Worm (Caenorhabditis elegans) whole organism, young adult: ENCODE data around the gene AC3.5.

Experiments
- B0336.3 ChIP-seq: fragments of 200-800 bp; sonication (Bioruptor generic); IDR thresholded peaks from 2 replicates; pipeline ENCODE4 v1.3.6; 2022; ENCODE audit warnings: missing genetic modification characterization, missing compliant biosample characterization
- D2030.7 ChIP-seq: fragments of 200-800 bp; sonication (Bioruptor generic); IDR thresholded peaks from 2 replicates; pipeline ENCODE4 v1.3.6; 2022; ENCODE audit warnings: missing genetic modification reagents, missing genetic modification characterization, missing compliant biosample characterization
- K11D2.4 ChIP-seq: fragments of 200-800 bp; sonication (Bioruptor generic); IDR thresholded peaks from 2 replicates; pipeline ENCODE4 v1.3.6; 2022; ENCODE audit warnings: missing genetic modification reagents, missing genetic modification characterization, missing compliant biosample characterization
- K12H6.12 ChIP-seq: fragments of 200-800 bp; sonication (Bioruptor generic); optimal IDR thresholded peaks from 2 replicates; lab custom pipeline; 2018; ENCODE audit warnings: mild to moderate bottlenecking, missing genetic modification characterization, missing compliant biosample characterization
- T07F8.4 ChIP-seq: sonication (generic microtip); optimal IDR thresholded peaks from 2 replicates; lab custom pipeline; 2016; ENCODE audit warnings: mild to moderate bottlenecking, missing genetic modification characterization, moderate library complexity, missing compliant biosample characterization
- Y53G8AR.9 ChIP-seq: fragments of 200-800 bp; sonication (Bioruptor generic); conservative IDR thresholded peaks from 2 replicates; pipeline ENCODE4 v1.3.6; 2022; ENCODE audit warnings: missing genetic modification reagents, missing genetic modification characterization, missing compliant biosample characterization
- Y95B8A.8 ChIP-seq: fragments of 200-800 bp; sonication (Bioruptor generic); IDR thresholded peaks from 2 replicates; pipeline ENCODE4 v1.3.6; 2022; ENCODE audit warnings: missing genetic modification reagents, missing genetic modification characterization, missing compliant biosample characterization
- aptf-2 ChIP-seq: fragments of 200-800 bp; sonication (Bioruptor generic); conservative IDR thresholded peaks from 2 replicates; pipeline ENCODE4 v1.3.6; 2022; ENCODE audit warnings: missing genetic modification reagents, missing genetic modification characterization, missing compliant biosample characterization
- aptf-3 ChIP-seq: fragments of 200-800 bp; sonication (Bioruptor generic); IDR thresholded peaks from 2 replicates; pipeline ENCODE4 v1.3.6; 2022; ENCODE audit warnings: missing genetic modification characterization, missing compliant biosample characterization
- athp-1 ChIP-seq: sonication (generic microtip); optimal IDR thresholded peaks from 2 replicates; lab custom pipeline; 2017; ENCODE audit warnings: mild to moderate bottlenecking, missing genetic modification characterization, missing compliant biosample characterization
- attf-5 ChIP-seq: fragments of 200-800 bp; sonication (Bioruptor generic); optimal IDR thresholded peaks from 2 replicates; lab custom pipeline; 2018; ENCODE audit warnings: mild to moderate bottlenecking, missing genetic modification characterization, missing compliant biosample characterization
- bed-2 ChIP-seq: fragments of 200-800 bp; sonication (Bioruptor generic); IDR thresholded peaks from 2 replicates; pipeline ENCODE4 v1.3.6; 2022; ENCODE audit warnings: missing genetic modification reagents, missing genetic modification characterization, missing compliant biosample characterization
- ccch-3 ChIP-seq: fragments of 200-800 bp; sonication (Bioruptor generic); optimal IDR thresholded peaks from 2 replicates; lab custom pipeline; 2018; ENCODE audit warnings: mild to moderate bottlenecking, missing genetic modification characterization, missing compliant biosample characterization
- cebp-1 ChIP-seq, 2 experiments: fragments of 200-800 bp in 1 of 2; sonication (Bioruptor generic) in 1 of 2; sonication (generic microtip) in 1 of 2; IDR thresholded peaks in 1 of 2; optimal IDR thresholded peaks in 1 of 2; 2 replicates each; pipeline versions ENCODE4 v1.3.6 to Lab custom; 2017 to 2022; ENCODE audit warnings: missing compliant biosample characterization in 2 of 2, missing genetic modification characterization in 2 of 2, mild to moderate bottlenecking in 1 of 2, missing genetic modification reagents in 1 of 2, moderate library complexity in 1 of 2
- ceh-27 ChIP-seq: fragments of 200-800 bp; sonication (Bioruptor generic); optimal IDR thresholded peaks from 2 replicates; lab custom pipeline; 2018; ENCODE audit warnings: mild to moderate bottlenecking, missing genetic modification characterization, moderate library complexity, missing compliant biosample characterization
- ceh-58 ChIP-seq: fragments of 200-800 bp; sonication (Bioruptor generic); IDR thresholded peaks from 2 replicates; pipeline ENCODE4 v1.3.6; 2022; ENCODE audit warnings: missing genetic modification characterization, missing compliant biosample characterization
- chd-7 ChIP-seq: sonication (generic microtip); optimal IDR thresholded peaks from 2 replicates; lab custom pipeline; 2016; ENCODE audit warnings: mild to moderate bottlenecking, missing genetic modification characterization, moderate library complexity, missing compliant biosample characterization
- dpl-1 ChIP-seq: fragments of 150-350 bp; optimal IDR thresholded peaks from 2 replicates; lab custom pipeline; 2014; ENCODE audit warnings: missing biosample characterization, missing genetic modification reagents, missing genetic modification characterization
- egrh-3 ChIP-seq: fragments of 200-800 bp; sonication (Bioruptor generic); IDR thresholded peaks from 2 replicates; pipeline ENCODE4 v1.3.6; 2022; ENCODE audit warnings: missing genetic modification reagents, missing genetic modification characterization, missing compliant biosample characterization
- ekl-4 ChIP-seq: fragments of 200-800 bp; sonication (Bioruptor generic); IDR thresholded peaks from 2 replicates; pipeline ENCODE4 v1.3.6; 2022; ENCODE audit warnings: missing genetic modification reagents, missing genetic modification characterization, missing compliant biosample characterization
- ets-4 ChIP-seq: fragments of 200-800 bp; sonication (Bioruptor generic); optimal IDR thresholded peaks from 2 replicates; lab custom pipeline; 2018; ENCODE audit warnings: mild to moderate bottlenecking, missing genetic modification characterization, missing compliant biosample characterization
- hlh-26 ChIP-seq: fragments of 200-800 bp; sonication (Bioruptor generic); conservative IDR thresholded peaks from 2 replicates; pipeline ENCODE4 v1.3.6; 2022; ENCODE audit warnings: missing genetic modification reagents, missing genetic modification characterization, missing compliant biosample characterization
- let-526 ChIP-seq: fragments of 200-800 bp; sonication (Bioruptor generic); IDR thresholded peaks from 2 replicates; pipeline ENCODE4 v1.3.6; 2022; ENCODE audit warnings: missing genetic modification reagents, missing genetic modification characterization, missing compliant biosample characterization
- lin-40 ChIP-seq: sonication (generic microtip); optimal IDR thresholded peaks from 2 replicates; lab custom pipeline; 2016; ENCODE audit warnings: missing genetic modification characterization, mild to moderate bottlenecking, missing compliant biosample characterization, missing genotype, missing genetic modification reagents
- lir-1 ChIP-seq: fragments of 200-800 bp; sonication (Bioruptor generic); conservative IDR thresholded peaks from 2 replicates; pipeline ENCODE4 v1.3.6; 2022; ENCODE audit warnings: missing genetic modification reagents, missing genetic modification characterization, missing compliant biosample characterization
- madf-10 ChIP-seq: sonication (generic microtip); optimal IDR thresholded peaks from 2 replicates; lab custom pipeline; 2016; ENCODE audit warnings: mild to moderate bottlenecking, missing genetic modification characterization, missing compliant biosample characterization
- madf-8 ChIP-seq: fragments of 200-800 bp; sonication (Bioruptor generic); conservative IDR thresholded peaks from 2 replicates; pipeline ENCODE4 v1.3.6; 2022; ENCODE audit warnings: missing genetic modification reagents, missing genetic modification characterization, missing compliant biosample characterization
- mcd-1 ChIP-seq: fragments of 200-800 bp; sonication (Bioruptor generic); IDR thresholded peaks from 2 replicates; pipeline ENCODE4 v1.3.6; 2022; ENCODE audit warnings: missing genetic modification reagents, missing genetic modification characterization, missing compliant biosample characterization
- mel-28 ChIP-seq: sonication (generic microtip); optimal IDR thresholded peaks from 2 replicates; lab custom pipeline; 2016; ENCODE audit warnings: borderline replicate concordance, mild to moderate bottlenecking, missing genetic modification characterization, missing compliant biosample characterization
- mes-4 ChIP-seq: sonication (generic microtip); optimal IDR thresholded peaks from 2 replicates; lab custom pipeline; 2016; ENCODE audit warnings: missing genotype, missing genetic modification characterization, missing compliant biosample characterization
- nhr-80 ChIP-seq: sonication (generic microtip); optimal IDR thresholded peaks from 2 replicates; lab custom pipeline; 2016; ENCODE audit warnings: missing genetic modification characterization, missing compliant biosample characterization
- pha-4 ChIP-seq: fragments of 150-350 bp; sonication (generic microtip); optimal IDR thresholded peaks from 2 replicates; lab custom pipeline; 2014; ENCODE audit warnings: missing biosample characterization, missing genetic modification reagents, missing genetic modification characterization
- rcor-1 ChIP-seq: fragments of 200-800 bp; sonication (Bioruptor generic); IDR thresholded peaks from 2 replicates; pipeline ENCODE4 v1.3.6; 2022; ENCODE audit warnings: missing genetic modification reagents, missing genetic modification characterization, missing compliant biosample characterization
- rec-8 ChIP-seq, 2 experiments: sonication (generic microtip); optimal IDR thresholded peaks; 2 replicates each; lab custom pipeline; 2016; ENCODE audit warnings: mild to moderate bottlenecking in 2 of 2, missing genetic modification characterization in 2 of 2, missing genetic modification reagents in 2 of 2, missing genotype in 2 of 2, missing biosample characterization in 1 of 2, missing compliant biosample characterization in 1 of 2, moderate library complexity in 1 of 2
- snpc-1.1 ChIP-seq: sonication (generic microtip); optimal IDR thresholded peaks from 2 replicates; lab custom pipeline; 2017; ENCODE audit warnings: missing genetic modification characterization, mild to moderate bottlenecking, missing compliant biosample characterization, antibody characterized with exemption, moderate library complexity, missing genotype, missing genetic modification reagents; ENCODE audit not compliant: insufficient read depth
- snpc-1.3 ChIP-seq: sonication (generic microtip); optimal IDR thresholded peaks from 2 replicates; lab custom pipeline; 2017; ENCODE audit warnings: missing genetic modification characterization, mild to moderate bottlenecking, missing compliant biosample characterization, antibody characterized with exemption, moderate library complexity, missing genotype, missing genetic modification reagents; ENCODE audit not compliant: insufficient read depth
- snpc-4 ChIP-seq, 5 experiments: fragments of 150-350 bp in 1 of 5; sonication (generic microtip) in 4 of 5; optimal IDR thresholded peaks; 2 replicates each; lab custom pipeline; 2014 to 2018; ENCODE audit warnings: missing genetic modification characterization in 5 of 5, missing biosample characterization in 3 of 5, antibody characterized with exemption in 2 of 5, mild to moderate bottlenecking in 2 of 5, missing compliant biosample characterization in 2 of 5, missing genotype in 2 of 5, moderate library complexity in 2 of 5, missing genetic modification reagents in 1 of 5
- zfh-2 ChIP-seq: fragments of 200-800 bp; sonication (Bioruptor generic); conservative IDR thresholded peaks from 2 replicates; pipeline ENCODE4 v1.3.6; 2022; ENCODE audit warnings: missing genetic modification reagents, missing genetic modification characterization, missing compliant biosample characterization
- zim-3 ChIP-seq: sonication (generic microtip); optimal IDR thresholded peaks from 2 replicates; lab custom pipeline; 2017; ENCODE audit warnings: mild to moderate bottlenecking, missing genetic modification characterization, moderate library complexity, missing compliant biosample characterization
- ztf-3 ChIP-seq: fragments of 200-800 bp; sonication (Bioruptor generic); optimal IDR thresholded peaks from 2 replicates; lab custom pipeline; 2018; ENCODE audit warnings: mild to moderate bottlenecking, missing genetic modification characterization, missing compliant biosample characterization
- ztf-6 ChIP-seq: fragments of 200-800 bp; sonication (Bioruptor generic); IDR thresholded peaks from 2 replicates; pipeline ENCODE4 v1.3.6; 2022; ENCODE audit warnings: missing genetic modification reagents, missing genetic modification characterization, missing compliant biosample characterization

Gene AC3.5

DNA sequence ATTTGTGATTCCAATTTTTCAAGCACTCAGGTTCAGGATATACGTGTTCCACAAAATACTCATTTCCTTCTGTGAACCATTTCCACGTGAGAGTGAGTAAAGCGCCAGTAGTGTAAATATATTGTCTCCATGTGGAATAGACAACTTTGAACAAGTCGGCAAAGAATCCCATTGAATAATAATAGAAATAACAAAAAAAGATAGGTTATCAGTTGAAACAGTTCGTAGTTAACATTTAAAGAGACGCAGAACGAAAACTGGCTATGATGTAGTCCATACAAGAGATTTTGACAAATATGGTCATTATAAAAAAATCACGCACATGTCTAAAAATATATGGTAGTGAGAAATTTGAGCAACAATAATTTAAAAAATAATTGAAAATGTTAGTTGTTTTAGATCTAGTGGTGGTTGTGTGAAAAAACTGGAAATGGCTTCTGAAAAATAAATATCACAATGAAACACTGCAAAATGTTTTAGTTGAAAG, 30.8 kb upstream of the AC3.5 start, which contains the start of gene ceeh-2:
ceeh-2 (minus strand) TSS at position 437 of the 487 bp plus-strand sequence.
- TF ChIP-seq nhr-80, result peak; percentile 14
- TF ChIP-seq D2030.7, result no peak

DNA sequence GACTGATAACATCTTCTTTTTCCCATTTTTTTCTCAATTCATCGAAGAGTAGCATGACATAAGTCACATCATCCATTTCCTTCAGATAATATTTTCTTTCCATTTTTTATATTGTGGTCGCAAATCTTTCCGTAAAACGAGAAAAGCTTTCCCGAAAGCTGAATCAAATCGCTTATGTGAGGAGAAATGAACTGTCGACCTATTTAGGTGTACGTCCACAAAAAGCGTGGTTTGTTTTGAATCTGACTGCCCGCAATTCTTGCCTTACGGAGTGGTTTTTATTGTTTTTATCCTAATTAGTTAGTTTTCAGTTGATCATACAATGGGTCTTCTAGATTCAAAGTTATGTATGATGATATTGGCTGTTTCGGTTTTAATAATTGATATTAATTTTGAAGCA, 30.1 kb upstream of the AC3.5 start, which contains the start of gene ttll-15:
ttll-15 (plus strand) TSS at position 301 of the 400 bp plus-strand sequence.
- TF ChIP-seq K11D2.4 (GFP tag; lab: Robert Waterston, UW) (no peak), ets-4 (no peak), madf-10 (tag; lab: Kevin White, UChicago) (no peak), hlh-26 (GFP tag; lab: Robert Waterston, UW) (no peak), ztf-6 (GFP tag; lab: Robert Waterston, UW) (no peak), ekl-4 (GFP tag; lab: Robert Waterston, UW) (no peak), athp-1 (tag; lab: Kevin White, UChicago) (no peak), let-526 (GFP tag; lab: Robert Waterston, UW) (no peak), snpc-1.3 (tag; lab: Kevin White, UChicago) (no peak), mel-28 (tag; lab: Kevin White, UChicago) (no peak), attf-5 (no peak), mcd-1 (no peak), lir-1 (GFP tag; lab: Robert Waterston, UW) (no peak), aptf-2 (GFP tag; lab: Robert Waterston, UW) (no peak), rcor-1 (GFP tag; lab: Robert Waterston, UW) (no peak), mes-4 (tag; lab: Kevin White, UChicago) (no peak), nhr-80 (no peak), zfh-2 (GFP tag; lab: Robert Waterston, UW) (no peak)

- TF ChIP-seq pha-4 (tag; lab: Kevin White, UChicago) (no peak), ceh-58 (GFP tag; lab: Robert Waterston, UW) (no peak), zim-3 (tag; lab: Kevin White, UChicago) (no peak), chd-7 (tag; lab: Kevin White, UChicago) (no peak), T07F8.4 (tag; lab: Kevin White, UChicago) (no peak), snpc-4 (GFP tag; optimal IDR thresholded peaks at IDR 0.05; lab: Kevin White, UChicago) (no peak), snpc-4 (tag; optimal IDR thresholded peaks at IDR 0.05; lab: Kevin White, UChicago) (no peak), egrh-3 (GFP tag; lab: Robert Waterston, UW) (no peak)
- TF ChIP-seq, all 124 proteins: peak for 0
Measured at ce11 chrV:10360186-10360585, 28.1 kb upstream of the AC3.5 start.

ce11 chrV:10361830-10362397, 26.4 kb upstream of the AC3.5 start, which contains the start of gene cash-1:
Gene cash-1 (plus strand): TSS chrV:10362261.
- TF ChIP-seq K11D2.4 (GFP tag; lab: Robert Waterston, UW) (no peak), ceh-27 (GFP tag; lab: Kevin White, UChicago) (peak; percentile 50), ccch-3 (GFP tag; lab: Kevin White, UChicago) (no peak), zim-3 (tag; lab: Kevin White, UChicago) (no peak), rec-8 (tag; optimal IDR thresholded peaks at IDR 0.05; lab: Kevin White, UChicago) (no peak), aptf-3 (GFP tag; lab: Robert Waterston, UW) (no peak), ztf-3 (GFP tag; lab: Kevin White, UChicago) (no peak), cebp-1 (GFP tag; IDR thresholded peaks at IDR 0.05; lab: Robert Waterston, UW) (peak; percentile 45; the same call in 1 of the 2 replicates), cebp-1 (tag; optimal IDR thresholded peaks at IDR 0.05; lab: Kevin White, UChicago) (peak; percentile 58), D2030.7 (peak; percentile 68), B0336.3 (no peak), Y53G8AR.9 (GFP tag; lab: Robert Waterston, UW) (no peak), bed-2 (GFP tag; lab: Robert Waterston, UW) (no peak), lin-40 (tag; lab: Kevin White, UChicago) (peak; percentile 41), snpc-1.1 (tag; lab: Kevin White, UChicago) (no peak), K12H6.12 (tag; lab: Kevin White, UChicago) (peak; percentile 36), Y95B8A.8 (GFP tag; lab: Robert Waterston, UW) (peak; percentile 56; the same call in 1 of the 2 replicates), dpl-1 (GFP tag; lab: Kevin White, UChicago) (peak; percentile 68), mes-4 (tag; lab: Kevin White, UChicago) (no peak), madf-8 (GFP tag; lab: Robert Waterston, UW) (peak; percentile 71)
